Worm (Caenorhabditis elegans): ENCODE data around the gene dhhc-8.
A peak's percentile ranks its signal among the peaks of the same experiment; 100 is the strongest.

ce11 chrIII:13105911-13106310, 1.5 kb upstream of the dhhc-8 start:
- peak; percentile 46 for TF ChIP-seq tbx-2 (tag; optimal IDR thresholded peaks at IDR 0.05)
- TF ChIP-seq gmeb-2 (tag; optimal IDR thresholded peaks at IDR 0.05) = no peak
